Fruit fly (Drosophila melanogaster): ENCODE data around the gene Dref.

Gene Dref

DNA sequence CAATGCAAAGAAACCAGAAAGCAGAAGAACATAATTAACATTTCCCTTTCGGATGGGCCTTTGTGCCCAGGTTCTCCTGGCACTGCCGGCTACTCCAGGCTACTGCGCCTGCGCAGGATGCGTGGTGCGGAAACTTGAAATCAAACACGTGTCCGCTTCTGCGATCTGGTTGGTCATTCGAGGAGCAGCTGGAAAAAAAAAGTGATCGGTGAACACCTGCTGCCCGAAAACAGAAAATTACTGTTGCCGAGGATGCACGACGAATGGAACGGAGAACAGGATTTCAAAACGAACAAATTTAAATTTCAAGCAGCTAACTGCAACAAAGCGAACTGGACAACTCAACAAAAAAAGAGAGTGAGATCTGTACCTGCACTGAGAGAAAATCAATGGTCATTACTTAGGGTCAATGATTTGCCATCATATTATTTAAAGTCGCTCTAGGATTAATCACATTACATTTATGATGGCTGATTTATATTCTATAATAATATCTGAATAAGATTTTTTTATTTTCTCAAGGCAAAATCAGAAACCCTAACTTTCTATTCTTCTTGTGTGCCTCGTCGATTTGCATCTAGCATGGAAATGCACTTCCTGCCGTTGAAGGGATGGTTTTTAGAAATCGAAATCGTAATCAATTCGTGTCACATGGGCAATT, 22.9 kb upstream of the Dref start (continued):
- TF ChIP-seq CG10979 (tag; optimal IDR thresholded peaks at IDR 0.05) (peak; percentile 59), gem (tag; optimal IDR thresholded peaks at IDR 0.05) (peak; percentile 48), zf30C (GFP tag; optimal IDR thresholded peaks at IDR 0.05) (peak; percentile 80), Myb (GFP tag; optimal IDR thresholded peaks at IDR 0.05) (no peak), NK7.1 (GFP tag; optimal IDR thresholded peaks at IDR 0.05) (no peak), CG9727 (GFP tag; optimal IDR thresholded peaks at IDR 0.05) (peak; percentile 76), CG8290 (GFP tag; optimal IDR thresholded peaks at IDR 0.05) (no peak), CG8290 (tag; optimal IDR thresholded peaks at IDR 0.05) (no peak), CG10267 (tag; optimal IDR thresholded peaks at IDR 0.05) (peak; percentile 40), CG15696 (tag; optimal IDR thresholded peaks at IDR 0.05) (peak; percentile 74), dmrt11E (tag; optimal IDR thresholded peaks at IDR 0.05) (peak; percentile 80), Dfd (GFP tag; optimal IDR thresholded peaks at IDR 0.05) (no peak), nmo (GFP tag; optimal IDR thresholded peaks at IDR 0.05) (no peak), zfh1 (GFP tag; IDR thresholded peaks at IDR 0.05) (peak; percentile 65; the same call in 2 of the 3 replicates), CG13775 (GFP tag; optimal IDR thresholded peaks at IDR 0.05) (peak; percentile 17), stwl (tag; optimal IDR thresholded peaks at IDR 0.05) (peak; percentile 13), chinmo (GFP tag; IDR thresholded peaks at IDR 0.05; ENCODE audit: partially characterized antibody) (no peak), gsb-n (tag; optimal IDR thresholded peaks at IDR 0.05) (peak; percentile 45), lola (GFP tag; optimal IDR thresholded peaks at IDR 0.05) (peak in 1 of 3 experiments; percentile 66), CG1529 (GFP tag; optimal IDR thresholded peaks at IDR 0.05) (no peak), Spps (tag; optimal IDR thresholded peaks at IDR 0.05) (no peak), az2 (GFP tag; optimal IDR thresholded peaks at IDR 0.05) (peak; percentile 2), chif (GFP tag; optimal IDR thresholded peaks at IDR 0.05) (peak in 1 of 2 experiments; percentile 15)

- peak; percentile 92 for TF ChIP-seq twi (tag; optimal IDR thresholded peaks at IDR 0.05)
- no peak for TF ChIP-seq CG15696 (tag; optimal IDR thresholded peaks at IDR 0.05)
- peak; percentile 28 for TF ChIP-seq Kr (GFP tag; optimal IDR thresholded peaks at IDR 0.05)
Observed at dm6 chr2L:9989275-9989674, 22.2 kb upstream of the Dref start.

- TF ChIP-seq CG15479 (GFP tag; optimal IDR thresholded peaks at IDR 0.05) = peak; percentile 99
- no peak for TF ChIP-seq oc (tag; optimal IDR thresholded peaks at IDR 0.05)
- TF ChIP-seq sc (optimal IDR thresholded peaks at IDR 0.05) = no peak
- no peak for TF ChIP-seq sc (GFP tag; optimal IDR thresholded peaks at IDR 0.05)
- no peak for TF ChIP-seq cas (GFP tag; IDR thresholded peaks at IDR 0.05)
- TF ChIP-seq zen (tag; optimal IDR thresholded peaks at IDR 0.05) = peak; percentile 41
- TF ChIP-seq Aef1 (GFP tag; IDR thresholded peaks at IDR 0.05) = no peak
- TF ChIP-seq ac (GFP tag; optimal IDR thresholded peaks at IDR 0.05) = peak; percentile 80
- TF ChIP-seq prd (optimal IDR thresholded peaks at IDR 0.05) = no peak
- TF ChIP-seq prd (GFP tag; IDR thresholded peaks at IDR 0.05) = 0 out of 3 replicates have a peak, but pooled peaks have one; percentile 20
- TF ChIP-seq Hand (GFP tag; optimal IDR thresholded peaks at IDR 0.05) = no peak
- TF ChIP-seq tgo (GFP tag; IDR thresholded peaks at IDR 0.05) = no peak
- TF ChIP-seq pros (GFP tag; optimal IDR thresholded peaks at IDR 0.05) = peak; percentile 89
- no peak for TF ChIP-seq Sry-δ (GFP tag; optimal IDR thresholded peaks at IDR 0.05)
- no peak for TF ChIP-seq gsb (GFP tag; IDR thresholded peaks at IDR 0.05)
- no peak for TF ChIP-seq CG18599 (GFP tag; optimal IDR thresholded peaks at IDR 0.05)
- no peak for TF ChIP-seq Hr39 (optimal IDR thresholded peaks at IDR 0.05)
- peak in 1 of 2 experiments; percentile 43 for TF ChIP-seq tll (GFP tag; optimal IDR thresholded peaks at IDR 0.05)
- TF ChIP-seq HLHmδ (GFP tag; optimal IDR thresholded peaks at IDR 0.05) = no peak
- no peak for TF ChIP-seq otp (GFP tag; IDR thresholded peaks at IDR 0.05)
- TF ChIP-seq crol (GFP tag; IDR thresholded peaks at IDR 0.05) = peak; percentile 57; the same call in 1 of the 2 replicates
- peak; percentile 57; the same call in 1 of the 3 replicates for TF ChIP-seq CG2199 (GFP tag; IDR thresholded peaks at IDR 0.05)
Observed at dm6 chr2L:9988201-9988990, 21.4 kb upstream of the Dref start.

Data from whole organism, embryonic.